Fruit fly (Drosophila melanogaster): ENCODE measurements around the gene SWIP.
A peak's percentile ranks its signal among the peaks of the same experiment; 100 is the strongest.

SWIP gene

DNA sequence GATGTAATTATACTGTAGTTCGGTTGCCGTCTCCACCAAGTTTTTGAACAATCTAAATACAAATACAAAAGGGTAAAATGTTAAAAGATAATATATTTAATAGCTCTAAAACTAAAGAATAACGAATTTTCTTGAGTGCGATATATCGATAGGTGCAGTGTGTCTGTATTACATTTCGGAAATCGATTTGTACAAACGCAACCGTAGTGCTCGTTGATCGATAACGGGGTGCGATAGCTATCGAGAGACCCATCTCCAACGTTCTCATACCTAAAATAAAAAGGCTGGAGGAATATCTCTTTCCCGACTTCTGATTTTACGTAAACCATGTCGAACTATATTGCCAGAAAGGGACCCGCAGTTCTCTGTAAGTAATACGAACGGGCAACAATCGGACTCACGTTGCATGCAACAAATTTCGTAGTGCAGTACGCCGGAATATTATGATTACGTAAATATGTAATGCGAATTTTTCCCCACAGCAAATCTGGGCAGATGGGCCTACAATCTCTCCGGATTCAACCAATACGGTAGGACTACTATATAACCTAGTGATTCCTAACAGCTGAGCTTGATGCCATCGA lies 27.3 kb upstream of the SWIP start, which contains the start of gene UQCR-14:
Gene UQCR-14 (plus strand): TSS at position 206 of the 584 bp plus-strand sequence.
- TF ChIP-seq toe (GFP tag; optimal IDR thresholded peaks at IDR 0.05), result peak; percentile 20
- TF ChIP-seq ovo (GFP tag; optimal IDR thresholded peaks at IDR 0.05), result no peak
- TF ChIP-seq pad (GFP tag; optimal IDR thresholded peaks at IDR 0.05), result peak; percentile 47
- TF ChIP-seq Mnt (GFP tag; optimal IDR thresholded peaks at IDR 0.05), result peak; percentile 57
- TF ChIP-seq Hr96 (GFP tag; optimal IDR thresholded peaks at IDR 0.05), result no peak
- TF ChIP-seq CG14711 (tag; optimal IDR thresholded peaks at IDR 0.05), result peak; percentile 52
- TF ChIP-seq kay (GFP tag; ENCODE audit: borderline replicate concordance), result no peak
- peak; percentile 24 for TF ChIP-seq CG11617 (GFP tag; optimal IDR thresholded peaks at IDR 0.05)
- no peak for TF ChIP-seq CG5204 (GFP tag; optimal IDR thresholded peaks at IDR 0.05)
- no peak for TF ChIP-seq CG7045 (GFP tag; optimal IDR thresholded peaks at IDR 0.05)
- TF ChIP-seq cic (GFP tag; optimal IDR thresholded peaks at IDR 0.05), result peak; percentile 25
- peak; percentile 47 for TF ChIP-seq CG33017 (tag; optimal IDR thresholded peaks at IDR 0.05)
- TF ChIP-seq Crg-1 (GFP tag; optimal IDR thresholded peaks at IDR 0.05), result peak; percentile 9
- TF ChIP-seq bab1 (GFP tag; optimal IDR thresholded peaks at IDR 0.05), result peak; percentile 66
- no peak for TF ChIP-seq CG12768 (GFP tag; optimal IDR thresholded peaks at IDR 0.05)
- no peak for TF ChIP-seq Clk (GFP tag; optimal IDR thresholded peaks at IDR 0.05)
- peak; percentile 65 for TF ChIP-seq CG7101 (tag; optimal IDR thresholded peaks at IDR 0.05)
- TF ChIP-seq tj (GFP tag; optimal IDR thresholded peaks at IDR 0.05), result no peak
- peak; percentile 53 for TF ChIP-seq CG1620 (GFP tag; optimal IDR thresholded peaks at IDR 0.05)
- no peak for TF ChIP-seq cnc (optimal IDR thresholded peaks at IDR 0.05)

DNA sequence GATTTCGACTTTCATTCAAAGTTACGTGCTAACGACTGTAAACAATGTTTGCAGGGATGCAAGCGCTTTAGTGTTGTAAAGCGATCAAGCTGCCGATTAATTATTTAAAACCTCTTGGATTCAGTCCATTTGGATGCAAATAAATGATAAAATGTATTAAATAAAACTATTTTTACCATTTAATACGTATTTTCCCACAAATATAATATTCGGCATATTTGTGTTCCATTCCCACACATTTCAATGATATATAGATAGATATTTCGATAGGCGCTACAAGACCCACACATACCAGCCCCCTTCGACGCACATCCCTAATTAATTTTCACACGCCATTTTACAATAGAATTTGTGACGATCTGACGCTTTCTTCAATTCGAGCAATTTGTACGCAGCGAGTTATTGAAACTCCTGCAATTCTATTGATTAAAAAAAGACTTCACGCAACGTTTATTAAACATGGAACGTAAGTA lies 25.0 kb upstream of the SWIP start, which contains the start of the genes CG32576 and caz:
Gene CG32576 (minus strand): TSS at position 42 of the 473 bp plus-strand sequence.
Gene caz (plus strand): TSS at position 319 of the 473 bp plus-strand sequence.
- TF ChIP-seq CG11617 (GFP tag; optimal IDR thresholded peaks at IDR 0.05) (peak; percentile 68), kay (GFP tag; ENCODE audit: borderline replicate concordance) (no peak), CG12768 (GFP tag; optimal IDR thresholded peaks at IDR 0.05) (no peak), tj (GFP tag; optimal IDR thresholded peaks at IDR 0.05) (peak; percentile 76), cnc (optimal IDR thresholded peaks at IDR 0.05) (no peak), bab1 (GFP tag; optimal IDR thresholded peaks at IDR 0.05) (peak; percentile 48), cic (GFP tag; optimal IDR thresholded peaks at IDR 0.05) (peak; percentile 59), Crg-1 (GFP tag; optimal IDR thresholded peaks at IDR 0.05) (peak; percentile 89), CG33017 (tag; optimal IDR thresholded peaks at IDR 0.05) (no peak), toe (GFP tag; optimal IDR thresholded peaks at IDR 0.05) (no peak), Clk (GFP tag; optimal IDR thresholded peaks at IDR 0.05) (no peak), CG14711 (tag; optimal IDR thresholded peaks at IDR 0.05) (peak; percentile 64), pad (GFP tag; optimal IDR thresholded peaks at IDR 0.05) (peak; percentile 68), ovo (GFP tag; optimal IDR thresholded peaks at IDR 0.05) (peak; percentile 71), CG5204 (GFP tag; optimal IDR thresholded peaks at IDR 0.05) (no peak), Mnt (GFP tag; optimal IDR thresholded peaks at IDR 0.05) (peak; percentile 73), CG7101 (tag; optimal IDR thresholded peaks at IDR 0.05) (peak; percentile 80), Hr96 (GFP tag; optimal IDR thresholded peaks at IDR 0.05) (no peak), CG7045 (GFP tag; optimal IDR thresholded peaks at IDR 0.05) (no peak), CG1620 (GFP tag; optimal IDR thresholded peaks at IDR 0.05) (peak; percentile 71)

DNA sequence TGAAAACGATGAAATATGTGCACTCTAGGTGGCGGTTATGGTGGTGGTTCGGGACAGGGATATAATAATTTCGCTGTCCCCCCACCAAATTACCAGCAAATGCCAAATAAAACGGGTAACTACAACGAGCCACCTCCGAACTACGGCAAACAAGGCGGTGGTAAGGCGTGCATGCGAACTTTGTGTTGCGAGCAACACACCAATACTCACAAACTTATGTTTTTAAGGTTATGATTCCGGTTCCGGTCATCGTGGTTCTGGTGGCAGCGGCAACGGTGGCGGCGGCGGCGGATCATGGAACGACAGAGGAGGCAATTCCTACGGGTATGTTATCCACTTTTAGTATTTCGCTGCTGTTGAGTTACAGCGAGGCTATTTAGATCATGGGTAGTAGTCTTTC lies 24.5 kb upstream of the SWIP start:
- TF ChIP-seq CG14711 (tag; optimal IDR thresholded peaks at IDR 0.05), result no peak
- TF ChIP-seq CG5204 (GFP tag; optimal IDR thresholded peaks at IDR 0.05), result no peak
- TF ChIP-seq pad (GFP tag; optimal IDR thresholded peaks at IDR 0.05), result no peak
- TF ChIP-seq Hr96 (GFP tag; optimal IDR thresholded peaks at IDR 0.05), result no peak
- TF ChIP-seq toe (GFP tag; optimal IDR thresholded peaks at IDR 0.05), result no peak
- TF ChIP-seq bab1 (GFP tag; optimal IDR thresholded peaks at IDR 0.05), result no peak
- TF ChIP-seq Clk (GFP tag; optimal IDR thresholded peaks at IDR 0.05), result no peak
- no peak for TF ChIP-seq Mnt (GFP tag; optimal IDR thresholded peaks at IDR 0.05)
- no peak for TF ChIP-seq cnc (optimal IDR thresholded peaks at IDR 0.05)
- TF ChIP-seq tj (GFP tag; optimal IDR thresholded peaks at IDR 0.05), result no peak
- no peak for TF ChIP-seq CG33017 (tag; optimal IDR thresholded peaks at IDR 0.05)
- TF ChIP-seq Crg-1 (GFP tag; optimal IDR thresholded peaks at IDR 0.05), result no peak
- TF ChIP-seq CG12768 (GFP tag; optimal IDR thresholded peaks at IDR 0.05), result no peak
- no peak for TF ChIP-seq CG11617 (GFP tag; optimal IDR thresholded peaks at IDR 0.05)
- no peak for TF ChIP-seq CG7101 (tag; optimal IDR thresholded peaks at IDR 0.05)
- no peak for TF ChIP-seq kay (GFP tag; ENCODE audit: borderline replicate concordance)
- no peak for TF ChIP-seq cic (GFP tag; optimal IDR thresholded peaks at IDR 0.05)

DNA sequence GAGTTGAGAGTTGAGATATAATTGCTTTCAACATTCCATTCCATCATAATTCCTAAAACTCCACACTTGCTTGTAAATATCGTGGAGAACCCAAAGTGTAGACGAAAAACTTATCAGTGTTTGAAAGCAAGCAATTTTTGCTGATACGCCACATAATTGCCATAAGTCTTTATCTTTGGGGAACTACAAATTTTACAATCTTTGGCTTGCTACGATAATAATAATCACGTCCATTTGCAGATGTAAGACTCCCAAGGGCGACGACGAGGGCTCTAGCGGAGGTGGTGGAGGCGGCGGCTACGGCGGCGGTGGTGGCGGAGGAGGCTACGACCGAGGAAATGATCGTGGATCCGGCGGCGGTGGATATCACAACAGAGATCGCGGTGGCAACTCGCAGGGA lies 20.9 kb upstream of the SWIP start:
- TF ChIP-seq ovo (GFP tag; optimal IDR thresholded peaks at IDR 0.05) (no peak), CG14711 (tag; optimal IDR thresholded peaks at IDR 0.05) (no peak)

DNA sequence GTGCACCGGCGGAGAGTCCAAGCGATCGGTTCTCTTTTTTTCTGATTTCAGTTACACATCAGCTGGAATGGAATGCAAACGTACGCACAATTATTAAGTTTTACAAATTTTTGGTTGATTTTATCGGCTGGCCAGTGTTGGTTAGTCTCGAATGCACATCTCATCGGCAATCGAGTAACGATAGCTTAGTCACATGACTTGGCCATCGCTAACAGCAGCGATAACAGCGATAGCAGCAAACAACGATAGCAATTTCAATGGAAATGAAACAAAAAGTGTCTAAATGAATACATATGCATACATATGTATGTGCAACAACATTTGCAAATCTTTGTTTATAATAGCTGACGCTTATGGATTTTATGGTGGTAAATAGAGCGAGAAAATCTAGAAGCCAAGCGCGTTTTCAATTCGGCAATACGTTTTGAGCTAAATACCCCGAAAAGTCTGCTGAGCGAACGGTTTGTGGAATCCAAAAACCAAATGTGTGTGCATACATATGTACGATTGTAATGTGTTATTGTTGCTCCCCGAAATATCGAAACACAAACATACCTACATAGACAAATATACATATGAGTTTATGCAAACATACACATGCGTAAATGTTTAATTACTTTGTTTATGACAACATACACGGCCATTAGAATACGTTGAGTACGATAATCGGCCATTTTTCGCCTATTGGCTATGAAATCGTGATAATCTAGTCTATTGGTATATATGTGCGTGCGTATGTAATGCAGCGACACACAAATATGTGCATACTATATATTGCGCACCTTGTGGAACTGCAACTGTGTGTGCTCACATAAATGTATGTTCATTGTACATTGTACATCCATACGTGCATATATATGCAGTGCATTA lies 16.9 kb upstream of the SWIP start, which contains the start of gene CG3632:
Gene CG3632 (plus strand): TSS at position 249 of the 870 bp plus-strand sequence.
- TF ChIP-seq tj (GFP tag; optimal IDR thresholded peaks at IDR 0.05), result peak; percentile 94
- peak; percentile 74 for TF ChIP-seq ovo (GFP tag; optimal IDR thresholded peaks at IDR 0.05)
- no peak for TF ChIP-seq Hr96 (GFP tag; optimal IDR thresholded peaks at IDR 0.05)
- TF ChIP-seq cnc (optimal IDR thresholded peaks at IDR 0.05), result no peak
- TF ChIP-seq CG7045 (GFP tag; optimal IDR thresholded peaks at IDR 0.05), result peak; percentile 28
- TF ChIP-seq Mnt (GFP tag; optimal IDR thresholded peaks at IDR 0.05), result peak; percentile 86
- TF ChIP-seq CG5204 (GFP tag; optimal IDR thresholded peaks at IDR 0.05), result no peak
- TF ChIP-seq cic (GFP tag; optimal IDR thresholded peaks at IDR 0.05), result peak; percentile 46
- TF ChIP-seq CG1620 (GFP tag; optimal IDR thresholded peaks at IDR 0.05), result peak; percentile 89
- TF ChIP-seq pad (GFP tag; optimal IDR thresholded peaks at IDR 0.05), result peak; percentile 68
- TF ChIP-seq kay (GFP tag; ENCODE audit: borderline replicate concordance), result no peak
- TF ChIP-seq CG7101 (tag; optimal IDR thresholded peaks at IDR 0.05), result peak; percentile 81
- no peak for TF ChIP-seq toe (GFP tag; optimal IDR thresholded peaks at IDR 0.05)
- peak; percentile 33 for TF ChIP-seq CG33017 (tag; optimal IDR thresholded peaks at IDR 0.05)
- peak; percentile 50 for TF ChIP-seq CG11617 (GFP tag; optimal IDR thresholded peaks at IDR 0.05)
- TF ChIP-seq Crg-1 (GFP tag; optimal IDR thresholded peaks at IDR 0.05), result peak; percentile 89
- TF ChIP-seq Clk (GFP tag; optimal IDR thresholded peaks at IDR 0.05), result no peak
- TF ChIP-seq bab1 (GFP tag; optimal IDR thresholded peaks at IDR 0.05), result peak; percentile 73
- peak; percentile 66 for TF ChIP-seq CG14711 (tag; optimal IDR thresholded peaks at IDR 0.05)
- no peak for TF ChIP-seq CG12768 (GFP tag; optimal IDR thresholded peaks at IDR 0.05)

All from whole organism, adult.